Fruit fly (Drosophila melanogaster) whole organism, embryonic: ENCODE measurements around the gene CG34242.
A peak's percentile ranks its signal among the peaks of the same experiment; 100 is the strongest.

ENCODE experiments used
- BEAF-32 ChIP-seq: fragments of 200-800 bp; sonication (Bioruptor generic); optimal IDR thresholded peaks from 3 replicates; lab custom pipeline; 2017; ENCODE audit warnings: missing biosample characterization, missing genetic modification characterization, mild to moderate bottlenecking, moderate library complexity, missing genetic modification reagents
- CG10366 ChIP-seq: fragments of 200-800 bp; sonication (Bioruptor generic); IDR thresholded peaks from 2 replicates; pipeline ENCODE4 v1.3.6; 2022; ENCODE audit warnings: missing biosample characterization, missing genetic modification characterization
- CG10431 ChIP-seq: fragments of 200-800 bp; sonication (Bioruptor generic); optimal IDR thresholded peaks from 3 replicates; lab custom pipeline; 2018; ENCODE audit warnings: missing biosample characterization, mild to moderate bottlenecking, missing genetic modification characterization
- CG11247 ChIP-seq: fragments of 200-800 bp; sonication (Bioruptor generic); IDR thresholded peaks from 2 replicates; pipeline ENCODE4 v1.3.6; 2022; ENCODE audit warnings: missing biosample characterization, missing genetic modification characterization
- CG17328 ChIP-seq: fragments of 200-800 bp; sonication (Bioruptor generic); IDR thresholded peaks from 2 replicates; pipeline ENCODE4 v1.3.6; 2022; ENCODE audit warnings: missing biosample characterization, missing genetic modification characterization
- CG17359 ChIP-seq: fragments of 200-800 bp; sonication (Bioruptor generic); optimal IDR thresholded peaks from 3 replicates; lab custom pipeline; 2018; ENCODE audit warnings: missing biosample characterization, mild to moderate bottlenecking, missing genetic modification characterization, moderate library complexity
- CG17361 ChIP-seq: fragments of 200-800 bp; sonication (Bioruptor generic); IDR thresholded peaks from 3 replicates; pipeline ENCODE4 v1.3.6; 2022; ENCODE audit warnings: missing biosample characterization, missing genetic modification characterization
- CG17385 ChIP-seq: fragments of 200-800 bp; sonication (Bioruptor generic); optimal IDR thresholded peaks from 3 replicates; lab custom pipeline; 2018; ENCODE audit warnings: missing biosample characterization, mild to moderate bottlenecking, missing genetic modification characterization
- CG1792 ChIP-seq: fragments of 200-800 bp; sonication (Bioruptor generic); optimal IDR thresholded peaks from 2 replicates; lab custom pipeline; 2016; ENCODE audit warnings: missing biosample characterization, missing genetic modification characterization
- CG1832 ChIP-seq: fragments of 200-800 bp; sonication (Bioruptor generic); optimal IDR thresholded peaks from 2 replicates; lab custom pipeline; 2017; ENCODE audit warnings: missing biosample characterization, mild to moderate bottlenecking, missing genetic modification characterization, inconsistent platforms
- CG18476 ChIP-seq: fragments of 200-800 bp; sonication (Bioruptor generic); optimal IDR thresholded peaks from 2 replicates; lab custom pipeline; 2016; ENCODE audit warnings: missing biosample characterization, mild to moderate bottlenecking, missing genetic modification characterization
- CG2712 ChIP-seq: fragments of 200-800 bp; optimal IDR thresholded peaks from 3 replicates; lab custom pipeline; 2019; ENCODE audit warnings: missing biosample characterization, mild to moderate bottlenecking, missing genetic modification characterization, moderate library complexity
- CG31388 ChIP-seq: fragments of 200-800 bp; sonication (Bioruptor generic); optimal IDR thresholded peaks from 2 replicates; lab custom pipeline; 2016; ENCODE audit warnings: missing biosample characterization, missing genetic modification characterization
- CG32772 ChIP-seq: fragments of 200-800 bp; sonication (Bioruptor generic); IDR thresholded peaks from 2 replicates; pipeline ENCODE4 v1.3.6; 2022; ENCODE audit warnings: missing biosample characterization, missing genetic modification characterization
- CG3726 ChIP-seq: fragments of 200-800 bp; sonication (Bioruptor generic); IDR thresholded peaks from 3 replicates; pipeline ENCODE4, ENCODE4 v1.3.6; 2022; ENCODE audit warnings: missing biosample characterization, missing genetic modification characterization
- CG4328 ChIP-seq: fragments of 200-800 bp; sonication (Bioruptor generic); optimal IDR thresholded peaks from 3 replicates; lab custom pipeline; 2017; ENCODE audit warnings: missing biosample characterization, missing genetic modification reagents, missing genetic modification characterization
- CG6813 ChIP-seq: fragments of 200-800 bp; sonication (Bioruptor generic); optimal IDR thresholded peaks from 2 replicates; lab custom pipeline; 2017; ENCODE audit warnings: missing biosample characterization, missing genetic modification characterization, mild to moderate bottlenecking, moderate library complexity, missing genetic modification reagents
- CG8924 ChIP-seq: fragments of 200-800 bp; optimal IDR thresholded peaks from 3 replicates; lab custom pipeline; 2019; ENCODE audit warnings: missing biosample characterization, mild to moderate bottlenecking, missing genetic modification characterization, moderate library complexity
- CG8944 ChIP-seq: fragments of 200-800 bp; sonication (Bioruptor generic); optimal IDR thresholded peaks from 3 replicates; lab custom pipeline; 2016; ENCODE audit warnings: missing biosample characterization, missing genetic modification characterization
- CkIIα-i1 ChIP-seq: fragments of 200-800 bp; sonication (Bioruptor generic); IDR thresholded peaks from 2 replicates; pipeline ENCODE4 v1.3.6; 2022; ENCODE audit warnings: missing biosample characterization, missing genetic modification characterization
- Eip74EF ChIP-seq, 2 experiments: fragments of 200-800 bp in 1 of 2; fragments of >200 bp in 1 of 2; sonication (Bioruptor generic) in 1 of 2; optimal IDR thresholded peaks; 2 replicates each; lab custom pipeline; 2017 to 2019; ENCODE audit warnings: missing biosample characterization in 2 of 2, missing genetic modification characterization in 2 of 2, mild to moderate bottlenecking in 1 of 2, moderate library complexity in 1 of 2
- Ets65A ChIP-seq: fragments of 200-800 bp; sonication (Bioruptor generic); peaks from one replicate; lab custom pipeline; 2016; ENCODE audit warnings: missing biosample characterization, missing genetic modification characterization
- HHEX ChIP-seq: fragments of 200-800 bp; sonication (Bioruptor generic); optimal IDR thresholded peaks from 3 replicates; lab custom pipeline; 2017; ENCODE audit warnings: missing biosample characterization, mild to moderate bottlenecking, missing genetic modification characterization, missing genetic modification reagents
- Hand ChIP-seq: fragments of 200-800 bp; sonication (Bioruptor generic); optimal IDR thresholded peaks from 2 replicates; lab custom pipeline; 2017; ENCODE audit warnings: mild to moderate bottlenecking, missing biosample characterization, missing genetic modification reagents, missing genetic modification characterization
- Mes4 ChIP-seq: fragments of 200-800 bp; sonication (Bioruptor generic); optimal IDR thresholded peaks from 2 replicates; lab custom pipeline; 2016; ENCODE audit warnings: missing biosample characterization, missing genetic modification characterization
- Myb ChIP-seq: fragments of 200-800 bp; sonication (Bioruptor generic); optimal IDR thresholded peaks from 2 replicates; lab custom pipeline; 2016; ENCODE audit warnings: missing biosample characterization, missing genetic modification characterization
- NFAT ChIP-seq: fragments of 200-800 bp; sonication (Bioruptor generic); IDR thresholded peaks from 2 replicates; pipeline ENCODE4 v1.3.6; 2022; ENCODE audit warnings: missing biosample characterization, missing genetic modification characterization
- Opbp ChIP-seq: fragments of 200-800 bp; sonication (Bioruptor generic); IDR thresholded peaks from 3 replicates; pipeline ENCODE4 v1.3.6; 2022; ENCODE audit warnings: missing biosample characterization, missing genetic modification characterization; ENCODE audit not compliant: partially characterized antibody
- Taf1 ChIP-seq: fragments of 200-800 bp; sonication (Bioruptor generic); IDR thresholded peaks from 2 replicates; pipeline ENCODE4 v1.3.6; 2022; ENCODE audit warnings: missing biosample characterization, missing genetic modification characterization
- YL-1 ChIP-seq: fragments of 200-800 bp; sonication (Bioruptor generic); optimal IDR thresholded peaks from 3 replicates; lab custom pipeline; 2017; ENCODE audit warnings: missing biosample characterization, mild to moderate bottlenecking, missing genetic modification characterization
- ash1 ChIP-seq: fragments of 200-800 bp; sonication (Bioruptor generic); optimal IDR thresholded peaks from 2 replicates; lab custom pipeline; 2018; ENCODE audit warnings: missing biosample characterization, mild to moderate bottlenecking, missing genetic modification characterization
- crp ChIP-seq, 2 experiments: fragments of 200-800 bp; sonication (Bioruptor generic); optimal IDR thresholded peaks; 2 replicates in 1 of 2; 3 replicates in 1 of 2; lab custom pipeline; 2017; ENCODE audit warnings: missing biosample characterization in 2 of 2, missing genetic modification characterization in 2 of 2, mild to moderate bottlenecking in 1 of 2, moderate library complexity in 1 of 2
- exex ChIP-seq: fragments of 200-800 bp; sonication (Bioruptor generic); optimal IDR thresholded peaks from 4 replicates; lab custom pipeline; 2018; ENCODE audit warnings: missing biosample characterization, mild to moderate bottlenecking, missing genetic modification characterization, moderate library complexity
- ftz-f1 ChIP-seq: fragments of 200-800 bp; sonication (Bioruptor generic); optimal IDR thresholded peaks from 2 replicates; lab custom pipeline; 2016; ENCODE audit warnings: missing biosample characterization, missing genetic modification characterization
- gcm2 ChIP-seq: fragments of 200-800 bp; sonication (Bioruptor generic); optimal IDR thresholded peaks from 2 replicates; lab custom pipeline; 2016; ENCODE audit warnings: missing biosample characterization, missing genetic modification characterization
- gro ChIP-seq: fragments of 200-800 bp; sonication (Bioruptor generic); optimal IDR thresholded peaks from 2 replicates; lab custom pipeline; 2016; ENCODE audit warnings: missing biosample characterization, missing genetic modification characterization
- hth ChIP-seq: fragments of >200 bp; optimal IDR thresholded peaks from 2 replicates; lab custom pipeline; 2017; ENCODE audit warnings: inconsistent platforms
- mam ChIP-seq: fragments of 200-800 bp; sonication (Bioruptor generic); optimal IDR thresholded peaks from 3 replicates; lab custom pipeline; 2016; ENCODE audit warnings: missing biosample characterization, missing genetic modification characterization
- nerfin-2 ChIP-seq: fragments of 200-800 bp; sonication (Bioruptor generic); IDR thresholded peaks from 2 replicates; pipeline ENCODE4 v1.3.6; 2022; ENCODE audit warnings: missing biosample characterization, missing genetic modification characterization; ENCODE audit not compliant: partially characterized antibody
- pb ChIP-seq: fragments of 200-800 bp; sonication (Bioruptor generic); optimal IDR thresholded peaks from 3 replicates; lab custom pipeline; 2016; ENCODE audit warnings: missing biosample characterization, missing genetic modification characterization
- pum ChIP-seq: fragments of 200-800 bp; sonication (Bioruptor generic); optimal IDR thresholded peaks from 2 replicates; lab custom pipeline; 2016; ENCODE audit warnings: missing biosample characterization, missing genetic modification characterization
- seq ChIP-seq: fragments of 200-800 bp; sonication (Bioruptor generic); IDR thresholded peaks from 2 replicates; pipeline ENCODE4 v1.3.6; 2022; ENCODE audit warnings: missing biosample characterization, missing genetic modification characterization
- slou ChIP-seq: fragments of 200-800 bp; sonication (Bioruptor generic); optimal IDR thresholded peaks from 3 replicates; lab custom pipeline; 2016; ENCODE audit warnings: missing biosample characterization, missing genetic modification characterization
- sqz ChIP-seq: fragments of 200-800 bp; sonication (Bioruptor generic); optimal IDR thresholded peaks from 3 replicates; lab custom pipeline; 2018; ENCODE audit warnings: missing biosample characterization, mild to moderate bottlenecking, missing genetic modification characterization
- sr ChIP-seq: fragments of 200-800 bp; sonication (Bioruptor generic); IDR thresholded peaks from 3 replicates; pipeline ENCODE4 v1.3.6; 2022; ENCODE audit warnings: missing biosample characterization, missing genetic modification characterization
- stc ChIP-seq: fragments of 200-800 bp; sonication (Bioruptor generic); IDR thresholded peaks from 2 replicates; pipeline ENCODE4 v1.3.6; 2022; ENCODE audit warnings: missing biosample characterization, missing genetic modification characterization
- tgo ChIP-seq: fragments of 200-800 bp; sonication (Bioruptor generic); IDR thresholded peaks from 3 replicates; pipeline ENCODE4 v1.3.6; 2022; ENCODE audit warnings: missing biosample characterization, missing genetic modification characterization
- vvl ChIP-seq: fragments of 200-800 bp; sonication (Bioruptor generic); IDR thresholded peaks from 2 replicates; pipeline ENCODE4 v1.3.6; 2022; ENCODE audit warnings: missing biosample characterization, missing genetic modification characterization

Gene CG34242

DNA sequence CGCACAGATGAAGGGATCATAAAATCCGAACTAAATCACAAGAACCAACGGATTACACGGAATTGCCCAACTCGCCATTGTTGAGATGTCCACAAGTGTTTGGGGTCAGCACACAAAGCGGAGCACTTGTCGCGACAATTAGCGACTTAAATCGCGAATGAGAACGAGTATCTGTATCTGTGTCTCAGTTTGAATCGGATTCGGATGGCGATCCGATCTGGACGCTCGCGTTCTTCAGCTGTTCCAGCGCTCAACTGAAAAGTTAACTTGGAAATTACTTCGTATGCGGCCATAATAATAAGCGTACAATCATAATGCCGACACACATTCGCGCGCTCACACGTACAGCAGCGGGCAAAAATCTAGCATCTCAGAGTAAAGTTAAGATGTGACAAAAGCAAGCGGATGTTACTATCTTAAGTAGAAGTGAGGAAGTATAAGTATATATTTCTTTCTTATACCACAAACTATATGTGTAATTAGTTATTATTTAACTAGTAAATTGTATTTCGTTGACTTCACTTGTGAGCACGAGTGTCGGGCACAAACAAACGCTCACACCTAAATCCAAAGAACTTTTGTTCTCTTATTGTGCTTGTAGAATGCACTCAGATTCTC is 43.3 kb upstream of the CG34242 start, which contains the start of gene CG10660 (continued):
- TF ChIP-seq CG10366 (GFP tag; lab: Robert Waterston, UW) (peak; percentile 88), exex (tag; lab: Kevin White, UChicago) (peak; percentile 22), YL-1 (no peak), nerfin-2 (GFP tag; lab: Robert Waterston, UW) (no peak), tgo (GFP tag; lab: Robert Waterston, UW) (peak; percentile 80), seq (GFP tag; lab: Robert Waterston, UW) (peak; percentile 88), ash1 (GFP tag; lab: Kevin White, UChicago) (peak; percentile 19), CG31388 (GFP tag; lab: Kevin White, UChicago) (peak; percentile 65), CG3726 (GFP tag; lab: Robert Waterston, UW) (0 out of 3 replicates have a peak, but pooled peaks have one; percentile 53), gro (no peak), crp (GFP tag; optimal IDR thresholded peaks at IDR 0.05; lab: Kevin White, UChicago) (peak in 1 of 2 experiments; percentile 15), CG4328 (GFP tag; lab: Kevin White, UChicago) (peak; percentile 35), Opbp (GFP tag; lab: Robert Waterston, UW) (no peak), CG8924 (peak; percentile 93), hth (lab: Kevin White, UChicago) (no peak), CG1792 (GFP tag; lab: Kevin White, UChicago) (peak; percentile 40), CG1832 (GFP tag; lab: Kevin White, UChicago) (no peak), Mes4 (GFP tag; lab: Kevin White, UChicago) (peak; percentile 74), Hand (peak; percentile 70)
- TF ChIP-seq, all 482 proteins: peak for 386

DNA sequence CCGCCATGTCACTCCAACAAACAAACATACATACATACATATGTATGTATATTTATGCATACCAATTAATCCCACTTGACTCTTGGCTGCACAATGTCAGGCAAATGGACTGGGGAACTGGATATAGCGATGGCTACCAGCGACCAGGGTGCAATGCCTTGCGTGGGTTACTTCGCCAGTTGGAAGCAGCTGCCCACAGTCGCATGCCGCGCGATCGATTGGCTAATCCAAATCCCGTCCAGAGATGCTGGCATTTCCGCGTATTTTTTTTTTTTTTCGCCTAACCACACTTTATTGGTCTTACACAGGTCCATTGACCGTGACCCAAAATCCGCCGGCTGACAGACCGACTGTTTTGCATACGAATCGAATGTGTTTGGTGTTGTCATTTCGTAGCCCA is 39.5 kb upstream of the CG34242 start:
- peak; percentile 27; the same call in 1 of the 2 replicates for TF ChIP-seq vvl (GFP tag; lab: Robert Waterston, UW)
- TF ChIP-seq Taf1 (GFP tag; lab: Robert Waterston, UW): no peak
- no peak for TF ChIP-seq CG6813 (GFP tag; lab: Kevin White, UChicago)
- peak; percentile 32 for TF ChIP-seq ftz-f1 (GFP tag; lab: Kevin White, UChicago)
- peak in 1 of 2 experiments; percentile 85 for TF ChIP-seq Eip74EF (GFP tag; optimal IDR thresholded peaks at IDR 0.05; lab: Kevin White, UChicago)
- TF ChIP-seq sr (GFP tag; lab: Robert Waterston, UW): peak; percentile 58; the same call in 1 of the 3 replicates
- TF ChIP-seq CG1832 (GFP tag; lab: Kevin White, UChicago): no peak
- peak; percentile 28 for TF ChIP-seq sqz (GFP tag; lab: Kevin White, UChicago)

DNA sequence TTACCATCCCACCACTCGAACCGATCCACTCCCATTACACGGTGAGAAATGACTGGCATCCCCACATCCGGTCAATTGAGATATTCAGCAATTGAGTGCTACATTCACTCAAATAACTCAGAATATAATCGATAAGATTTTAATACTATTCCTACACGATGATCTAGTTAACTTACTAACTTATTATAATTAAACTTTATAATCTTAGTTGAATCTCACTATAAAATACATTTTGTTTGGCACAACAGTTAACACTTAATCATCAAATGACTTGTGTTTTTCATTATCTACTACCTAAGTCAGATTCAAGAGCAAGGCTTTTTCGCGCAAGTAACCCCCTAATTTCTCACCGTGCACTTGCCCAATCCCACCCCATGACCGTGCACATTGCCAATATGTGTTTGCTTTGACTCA is 38.5 kb upstream of the CG34242 start:
- TF ChIP-seq CG32772 (GFP tag; lab: Robert Waterston, UW) (0 out of 2 replicates have a peak, but pooled peaks have one; percentile 11), slou (no peak), stc (no peak), mam (GFP tag; lab: Kevin White, UChicago) (peak; percentile 8), CG8944 (GFP tag; lab: Kevin White, UChicago) (no peak), gcm2 (no peak), Ets65A (GFP tag; lab: Kevin White, UChicago) (peak; percentile 11), CG2712 (peak; percentile 59), NFAT (no peak), CkIIα-i1 (GFP tag; lab: Robert Waterston, UW) (no peak), Myb (GFP tag; lab: Kevin White, UChicago) (no peak), pb (GFP tag; lab: Kevin White, UChicago) (no peak), BEAF-32 (no peak), CG17359 (tag; lab: Kevin White, UChicago) (peak; percentile 42), CG10431 (no peak), CG17361 (GFP tag; lab: Robert Waterston, UW) (peak; percentile 71), HHEX (GFP tag; lab: Kevin White, UChicago) (peak; percentile 8), CG18476 (GFP tag; lab: Kevin White, UChicago) (peak; percentile 20), CG17328 (GFP tag; lab: Robert Waterston, UW) (no peak), CG11247 (GFP tag; lab: Robert Waterston, UW) (no peak), CG17385 (peak; percentile 55), pum (GFP tag; lab: Kevin White, UChicago) (no peak), gro (no peak)
